Fruit fly (Drosophila melanogaster): ENCODE results near the gene CG12725.

Gene CG12725

dm6 chrX:13387373-13387850 lies 15.3 kb downstream of the CG12725 start, which contains the start of the genes Ype and CG1662 (continued):
- peak; percentile 67 for TF ChIP-seq CG13624 (GFP tag; optimal IDR thresholded peaks at IDR 0.05)
- peak; percentile 63 for TF ChIP-seq Fer3 (tag; optimal IDR thresholded peaks at IDR 0.05)
- TF ChIP-seq mirr (GFP tag; optimal IDR thresholded peaks at IDR 0.05) = peak; percentile 41
- peak; percentile 88 for TF ChIP-seq CG4360 (GFP tag; IDR thresholded peaks at IDR 0.05)
- no peak for TF ChIP-seq Eip74EF (GFP tag; optimal IDR thresholded peaks at IDR 0.05)
- peak; percentile 80 for TF ChIP-seq CG9727 (GFP tag; optimal IDR thresholded peaks at IDR 0.05)
- TF ChIP-seq CG32772 (GFP tag; IDR thresholded peaks at IDR 0.05) = peak; percentile 56
- TF ChIP-seq odd (GFP tag; optimal IDR thresholded peaks at IDR 0.05) = peak; percentile 34
- TF ChIP-seq cwo (GFP tag; optimal IDR thresholded peaks at IDR 0.05) = peak; percentile 86
- TF ChIP-seq scrt (GFP tag; optimal IDR thresholded peaks at IDR 0.05) = peak; percentile 36
- TF ChIP-seq Dip3 (GFP tag; optimal IDR thresholded peaks at IDR 0.05) = peak; percentile 72
- no peak for TF ChIP-seq wor (GFP tag; IDR thresholded peaks at IDR 0.05)
- peak; percentile 6 for TF ChIP-seq lbe (GFP tag; optimal IDR thresholded peaks at IDR 0.05)
- TF ChIP-seq sd (tag; optimal IDR thresholded peaks at IDR 0.05) = peak; percentile 96
- TF ChIP-seq CG2116 (GFP tag; optimal IDR thresholded peaks at IDR 0.05) = peak; percentile 86
- TF ChIP-seq Camta (GFP tag; optimal IDR thresholded peaks at IDR 0.05) = peak; percentile 57
- TF ChIP-seq fd64A (GFP tag; optimal IDR thresholded peaks at IDR 0.05) = no peak
- TF ChIP-seq pb (GFP tag; optimal IDR thresholded peaks at IDR 0.05) = peak; percentile 42
- no peak; the same call in 1 of the 2 replicates for TF ChIP-seq bbx (GFP tag; IDR thresholded peaks at IDR 0.05; ENCODE audit: partially characterized antibody)
- TF ChIP-seq ranshi (GFP tag; IDR thresholded peaks at IDR 0.05) = peak; percentile 45; the same call in 1 of the 2 replicates
- no peak for TF ChIP-seq CG8359 (GFP tag; optimal IDR thresholded peaks at IDR 0.05; ENCODE audit: borderline replicate concordance)
- peak; percentile 72 for TF ChIP-seq CG2129 (GFP tag; IDR thresholded peaks at IDR 0.05; ENCODE audit: partially characterized antibody)
- peak; percentile 84 for TF ChIP-seq gem (tag; optimal IDR thresholded peaks at IDR 0.05)
- TF ChIP-seq Dbx (GFP tag; IDR thresholded peaks at IDR 0.05) = peak; percentile 69
- TF ChIP-seq Drgx (GFP tag; IDR thresholded peaks at IDR 0.05) = peak; percentile 32; the same call in 1 of the 2 replicates
- TF ChIP-seq CG32767 (GFP tag; IDR thresholded peaks at IDR 0.05) = no peak
- no peak for TF ChIP-seq Neu2 (GFP tag; optimal IDR thresholded peaks at IDR 0.05; ENCODE audit: borderline replicate concordance)
- peak; percentile 38 for TF ChIP-seq CG5180 (GFP tag; optimal IDR thresholded peaks at IDR 0.05)
- TF ChIP-seq tio (GFP tag; optimal IDR thresholded peaks at IDR 0.05) = peak; percentile 67
- no peak for TF ChIP-seq CG14965 (GFP tag; optimal IDR thresholded peaks at IDR 0.05; ENCODE audit: borderline replicate concordance)
- TF ChIP-seq shn (GFP tag; optimal IDR thresholded peaks at IDR 0.05) = peak; percentile 60
- 0 out of 3 replicates have a peak, but pooled peaks have one; percentile 22 for TF ChIP-seq CG14050 (GFP tag; IDR thresholded peaks at IDR 0.05)
- peak; percentile 8; the same call in 1 of the 2 replicates for TF ChIP-seq Taf1 (GFP tag; IDR thresholded peaks at IDR 0.05)
- TF ChIP-seq CG7745 (tag; optimal IDR thresholded peaks at IDR 0.05) = no peak
- TF ChIP-seq gfzf (GFP tag; optimal IDR thresholded peaks at IDR 0.05) = no peak
- peak; percentile 46 for TF ChIP-seq CG1647 (GFP tag; optimal IDR thresholded peaks at IDR 0.05)
- TF ChIP-seq toy (GFP tag; IDR thresholded peaks at IDR 0.05) = no peak
- peak; percentile 76 for TF ChIP-seq Sin3A (optimal IDR thresholded peaks at IDR 0.05)
- TF ChIP-seq CG16813 (GFP tag; IDR thresholded peaks at IDR 0.05; ENCODE audit: partially characterized antibody) = peak; percentile 69
- TF ChIP-seq CG12744 (GFP tag; optimal IDR thresholded peaks at IDR 0.05) = peak; percentile 9
- TF ChIP-seq Lhr (GFP tag; optimal IDR thresholded peaks at IDR 0.05) = peak; percentile 33
- no peak for TF ChIP-seq crol (GFP tag; IDR thresholded peaks at IDR 0.05)
- no peak for TF ChIP-seq wek (GFP tag; optimal IDR thresholded peaks at IDR 0.05)
- peak; percentile 84 for TF ChIP-seq CG11456 (GFP tag; IDR thresholded peaks at IDR 0.05)
- peak; percentile 59 for TF ChIP-seq Dad (GFP tag; optimal IDR thresholded peaks at IDR 0.05)
- peak; percentile 47 for TF ChIP-seq CG3407 (GFP tag; optimal IDR thresholded peaks at IDR 0.05)
- peak; percentile 67 for TF ChIP-seq CG1233 (GFP tag; optimal IDR thresholded peaks at IDR 0.05)
- no peak for TF ChIP-seq danr (GFP tag; IDR thresholded peaks at IDR 0.05)
- TF ChIP-seq CG1024 (GFP tag; IDR thresholded peaks at IDR 0.05) = 0 out of 2 replicates have a peak, but pooled peaks have one; percentile 27
- TF ChIP-seq Nf-YC (tag; optimal IDR thresholded peaks at IDR 0.05) = peak; percentile 76
